Worm (Caenorhabditis elegans) whole organism, L3 larva: ENCODE results near the gene cla-1.

Experiments used
- R02D3.7 ChIP-seq: fragments of 150-350 bp; optimal IDR thresholded peaks from 2 replicates; lab custom pipeline; 2014; ENCODE audit warnings: missing biosample characterization, missing genetic modification characterization
- aly-2 ChIP-seq: fragments of 150-350 bp; optimal IDR thresholded peaks from 2 replicates; lab custom pipeline; 2014; ENCODE audit warnings: missing biosample characterization, missing genetic modification characterization
- ama-1 ChIP-seq: fragments of 150-350 bp; optimal IDR thresholded peaks from 2 replicates; lab custom pipeline; 2018
- ceh-82 ChIP-seq: fragments of 150-350 bp; optimal IDR thresholded peaks from 2 replicates; lab custom pipeline; 2014; ENCODE audit warnings: missing biosample characterization, missing genetic modification characterization
- ceh-9 ChIP-seq: sonication (generic microtip); optimal IDR thresholded peaks from 2 replicates; lab custom pipeline; 2018; ENCODE audit warnings: missing biosample characterization, missing genetic modification characterization
- egl-27 ChIP-seq: sonication (generic microtip); optimal IDR thresholded peaks from 4 replicates; lab custom pipeline; 2017; ENCODE audit warnings: missing biosample characterization, missing genetic modification reagents, missing genetic modification characterization
- egl-5 ChIP-seq: fragments of 150-350 bp; optimal IDR thresholded peaks from 2 replicates; lab custom pipeline; 2017; ENCODE audit warnings: missing biosample characterization, missing genetic modification reagents, missing genetic modification characterization, inconsistent platforms
- elt-1 ChIP-seq: fragments of 150-350 bp; optimal IDR thresholded peaks from 2 replicates; lab custom pipeline; 2014; ENCODE audit warnings: missing biosample characterization, missing genetic modification characterization
- elt-2 ChIP-seq: sonication (generic microtip); optimal IDR thresholded peaks from 2 replicates; lab custom pipeline; 2016; ENCODE audit warnings: missing genetic modification reagents, mild to moderate bottlenecking, missing genetic modification characterization, missing compliant biosample characterization
- elt-3 ChIP-seq, 3 experiments: fragments of 150-350 bp in 1 of 3; sonication (generic microtip) in 2 of 3; optimal IDR thresholded peaks; 2 replicates in 2 of 3; 4 replicates in 1 of 3; lab custom pipeline; 2014 to 2017; ENCODE audit warnings: missing biosample characterization in 3 of 3, missing genetic modification characterization in 3 of 3
- fkh-10 ChIP-seq: sonication (generic microtip); optimal IDR thresholded peaks from 2 replicates; lab custom pipeline; 2017; ENCODE audit warnings: missing biosample characterization, missing genetic modification reagents, missing genetic modification characterization
- fkh-2 ChIP-seq: fragments of 150-350 bp; optimal IDR thresholded peaks from 2 replicates; lab custom pipeline; 2014; ENCODE audit warnings: missing biosample characterization, missing genetic modification reagents, missing genetic modification characterization
- hmg-11 ChIP-seq: sonication (generic microtip); optimal IDR thresholded peaks from 2 replicates; lab custom pipeline; 2016; ENCODE audit warnings: missing genetic modification characterization, missing compliant biosample characterization
- jun-1 ChIP-seq: fragments of 150-350 bp; optimal IDR thresholded peaks from 2 replicates; lab custom pipeline; 2014; ENCODE audit warnings: missing biosample characterization, missing genetic modification reagents, missing genetic modification characterization
- lin-15B ChIP-seq: fragments of 150-350 bp; optimal IDR thresholded peaks from 2 replicates; lab custom pipeline; 2014; ENCODE audit warnings: missing biosample characterization, missing genetic modification characterization
- lin-39 ChIP-seq: fragments of 150-350 bp; optimal IDR thresholded peaks from 2 replicates; lab custom pipeline; 2018; ENCODE audit warnings: missing biosample characterization, missing genetic modification reagents, missing genetic modification characterization
- lsy-12 ChIP-seq: sonication (generic microtip); optimal IDR thresholded peaks from 2 replicates; lab custom pipeline; 2016; ENCODE audit warnings: mild to moderate bottlenecking, missing genetic modification characterization, missing compliant biosample characterization
- mdl-1 ChIP-seq: fragments of 150-350 bp; optimal IDR thresholded peaks from 2 replicates; lab custom pipeline; 2014; ENCODE audit warnings: missing biosample characterization, missing genetic modification characterization
- nfya-1 ChIP-seq: sonication (generic microtip); optimal IDR thresholded peaks from 2 replicates; lab custom pipeline; 2017; ENCODE audit warnings: missing genetic modification characterization, mild to moderate bottlenecking, missing compliant biosample characterization, antibody characterized with exemption, moderate library complexity; ENCODE audit not compliant: insufficient read depth
- nhr-11 ChIP-seq: fragments of 150-350 bp; optimal IDR thresholded peaks from 2 replicates; lab custom pipeline; 2014; ENCODE audit warnings: missing biosample characterization, missing genetic modification characterization
- nhr-23 ChIP-seq: fragments of 150-350 bp; optimal IDR thresholded peaks from 2 replicates; lab custom pipeline; 2014; ENCODE audit warnings: missing biosample characterization, missing genetic modification reagents, missing genetic modification characterization
- nhr-237 ChIP-seq: fragments of 150-350 bp; optimal IDR thresholded peaks from 2 replicates; lab custom pipeline; 2014; ENCODE audit warnings: missing biosample characterization, missing genetic modification characterization
- nhr-28 ChIP-seq: fragments of 150-350 bp; optimal IDR thresholded peaks from 2 replicates; lab custom pipeline; 2014; ENCODE audit warnings: missing biosample characterization, missing genetic modification characterization
- nhr-43 ChIP-seq: sonication (generic microtip); optimal IDR thresholded peaks from 2 replicates; lab custom pipeline; 2016; ENCODE audit warnings: mild to moderate bottlenecking, missing genetic modification characterization, missing compliant biosample characterization; ENCODE audit not compliant: poor library complexity, severe bottlenecking
- nhr-67 ChIP-seq: fragments of 150-350 bp; optimal IDR thresholded peaks from 2 replicates; lab custom pipeline; 2014; ENCODE audit warnings: missing biosample characterization, missing genetic modification characterization
- nhr-77 ChIP-seq: fragments of 150-350 bp; optimal IDR thresholded peaks from 2 replicates; lab custom pipeline; 2014; ENCODE audit warnings: missing biosample characterization, missing genetic modification characterization
- pha-4 ChIP-seq: fragments of 150-350 bp; optimal IDR thresholded peaks from 2 replicates; lab custom pipeline; 2014; ENCODE audit warnings: missing biosample characterization, missing genetic modification reagents, missing genetic modification characterization
- pqm-1 ChIP-seq: fragments of 150-350 bp; optimal IDR thresholded peaks from 2 replicates; lab custom pipeline; 2017; ENCODE audit warnings: missing biosample characterization, missing genetic modification characterization, inconsistent platforms
- sea-2 ChIP-seq: fragments of 150-350 bp; sonication (generic microtip); optimal IDR thresholded peaks from 4 replicates; lab custom pipeline; 2014; ENCODE audit warnings: missing biosample characterization, missing genetic modification reagents, missing genetic modification characterization
- skn-1 ChIP-seq: fragments of 150-350 bp; optimal IDR thresholded peaks from 2 replicates; lab custom pipeline; 2014; ENCODE audit warnings: missing biosample characterization, missing genetic modification characterization
- tbx-2 ChIP-seq: sonication (generic microtip); optimal IDR thresholded peaks from 2 replicates; lab custom pipeline; 2016; ENCODE audit warnings: mild to moderate bottlenecking, missing genetic modification characterization, missing compliant biosample characterization
- unc-62 ChIP-seq: fragments of 150-350 bp; sonication (generic microtip); optimal IDR thresholded peaks from 4 replicates; lab custom pipeline; 2014; ENCODE audit warnings: missing biosample characterization, missing genetic modification reagents, missing genetic modification characterization
- zag-1 ChIP-seq: fragments of 150-350 bp; optimal IDR thresholded peaks from 2 replicates; lab custom pipeline; 2014; ENCODE audit warnings: missing biosample characterization, missing genetic modification characterization
- ztf-11 ChIP-seq: fragments of 150-350 bp; optimal IDR thresholded peaks from 2 replicates; lab custom pipeline; 2014; ENCODE audit warnings: missing biosample characterization, missing genetic modification characterization
- ztf-4 ChIP-seq: fragments of 150-350 bp; optimal IDR thresholded peaks from 2 replicates; lab custom pipeline; 2014; ENCODE audit warnings: missing biosample characterization, missing genetic modification characterization

The cla-1 gene

DNA sequence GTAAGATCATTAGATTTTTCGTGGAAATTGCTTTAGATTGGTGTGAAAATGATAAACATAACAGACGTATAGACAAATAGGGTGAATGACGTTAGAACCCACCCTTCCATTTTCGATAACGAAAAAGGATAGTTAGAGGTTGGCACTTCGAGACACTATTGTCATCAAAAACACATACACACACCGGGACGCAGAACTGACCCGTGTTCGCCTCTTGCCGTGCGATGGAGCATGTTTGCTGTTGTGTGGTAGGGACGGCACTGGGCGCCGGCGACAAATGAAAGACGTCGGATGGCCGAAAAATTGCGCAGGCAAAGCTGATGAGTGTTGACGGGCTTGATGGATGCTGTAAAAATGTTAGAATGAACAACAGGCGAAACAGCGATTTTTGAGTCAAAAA is 38.9 kb upstream of the cla-1 start:
- peak; percentile 70 for TF ChIP-seq elt-2 (tag; lab: Kevin White, UChicago)
- TF ChIP-seq nfya-1 (tag; lab: Kevin White, UChicago) = peak; percentile 57
- peak; percentile 54 for TF ChIP-seq lin-39 (tag; lab: Kevin White, UChicago)
- TF ChIP-seq egl-27 (tag; lab: Kevin White, UChicago) = peak; percentile 47
- peak; percentile 27 for TF ChIP-seq nhr-23 (tag; lab: Kevin White, UChicago)
- TF ChIP-seq pqm-1 (tag; lab: Kevin White, UChicago) = peak; percentile 68
- no peak for TF ChIP-seq elt-1
- no peak for TF ChIP-seq sea-2 (GFP tag; lab: Kevin White, UChicago)
- peak; percentile 66 for TF ChIP-seq lin-15B (tag; lab: Kevin White, UChicago)
- peak; percentile 54 for TF ChIP-seq pha-4 (tag; lab: Kevin White, UChicago)
- no peak for TF ChIP-seq zag-1 (tag; lab: Kevin White, UChicago)
- no peak for TF ChIP-seq fkh-2 (tag; lab: Kevin White, UChicago)
- TF ChIP-seq nhr-43 (tag; lab: Kevin White, UChicago) = no peak
- no peak for TF ChIP-seq ztf-4 (tag; lab: Kevin White, UChicago)
- no peak for TF ChIP-seq R02D3.7 (tag; lab: Kevin White, UChicago)
- TF ChIP-seq nhr-28 (tag; lab: Kevin White, UChicago) = no peak
- TF ChIP-seq mdl-1 = no peak
- peak; percentile 71 for TF ChIP-seq skn-1 (tag; lab: Kevin White, UChicago)
- TF ChIP-seq tbx-2 (tag; lab: Kevin White, UChicago) = no peak

DNA sequence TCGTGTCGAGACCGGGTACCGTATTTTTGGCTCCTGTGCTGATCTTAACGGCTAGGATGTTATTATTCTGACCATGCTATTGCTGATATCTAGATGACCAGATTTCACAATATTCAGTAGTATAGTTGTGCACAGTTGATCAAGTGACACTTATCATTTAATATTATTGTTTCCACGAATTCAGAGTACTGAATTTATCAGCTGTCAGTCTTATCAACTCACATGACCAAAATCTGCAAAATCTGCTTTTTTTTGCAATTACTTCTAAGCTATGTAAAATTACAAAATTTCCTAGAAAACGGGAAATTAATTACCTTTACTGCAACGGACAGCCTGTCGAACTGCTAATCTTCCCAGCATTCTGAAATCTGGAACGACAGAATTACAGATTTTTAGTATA is 38.3 kb upstream of the cla-1 start, which contains the start of gene pam-1:
TSS of gene pam-1 (minus strand) at position 368 of the 400 bp plus-strand sequence.
- TF ChIP-seq mdl-1 (no peak), pqm-1 (tag; lab: Kevin White, UChicago) (peak; percentile 45)

DNA sequence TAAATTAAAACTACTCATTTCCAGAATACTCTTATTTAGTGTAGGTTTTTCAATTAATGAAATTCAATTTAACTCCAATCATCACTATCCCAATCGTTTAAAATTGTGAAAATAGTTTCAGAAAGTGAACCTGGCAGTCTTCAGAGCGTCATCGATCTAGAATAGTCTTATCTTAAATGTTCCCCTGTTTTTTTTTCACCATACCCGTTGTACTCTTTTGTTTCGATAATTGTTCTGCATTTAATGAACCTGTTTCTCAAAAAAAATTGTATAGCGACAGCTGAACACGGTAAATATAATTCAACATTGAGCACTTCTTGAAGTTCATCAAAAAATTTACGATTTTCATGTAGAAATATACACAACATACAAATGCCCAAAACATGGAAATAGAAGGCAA is 37.5 kb upstream of the cla-1 start:
- TF ChIP-seq jun-1 (no peak), mdl-1 (no peak), nhr-43 (tag; lab: Kevin White, UChicago) (peak; percentile 38), ceh-9 (tag; lab: Kevin White, UChicago) (no peak), tbx-2 (tag; lab: Kevin White, UChicago) (no peak), nhr-11 (tag; lab: Kevin White, UChicago) (no peak), nhr-77 (no peak), ceh-82 (tag; lab: Kevin White, UChicago) (no peak), elt-2 (tag; lab: Kevin White, UChicago) (peak; percentile 9)

DNA sequence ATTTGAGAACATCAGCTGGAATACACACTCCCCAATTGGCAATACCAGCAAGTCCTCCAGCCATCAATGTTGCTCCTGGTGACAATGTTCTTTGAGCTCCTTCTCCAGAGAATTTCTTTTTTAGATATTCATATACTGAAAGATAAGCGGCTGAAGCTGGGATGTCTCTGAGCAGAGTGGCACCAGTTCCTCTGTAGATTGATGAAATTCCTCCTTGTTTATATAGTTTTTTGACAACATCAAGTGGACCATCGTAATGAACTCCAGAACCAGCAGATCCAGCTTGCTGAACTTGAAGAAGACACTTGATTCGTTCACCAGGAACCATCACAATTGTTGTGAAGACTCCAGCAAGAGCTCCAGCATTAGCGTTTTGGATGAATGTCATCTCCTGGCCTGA is 36.6 kb upstream of the cla-1 start:
- TF ChIP-seq nhr-237 (tag; lab: Kevin White, UChicago) (no peak), jun-1 (no peak), egl-27 (tag; lab: Kevin White, UChicago) (no peak), lin-15B (tag; lab: Kevin White, UChicago) (no peak), hmg-11 (tag; lab: Kevin White, UChicago) (no peak), fkh-10 (no peak), egl-5 (no peak), R02D3.7 (tag; lab: Kevin White, UChicago) (no peak), mdl-1 (no peak), ama-1 (no peak), pqm-1 (tag; lab: Kevin White, UChicago) (no peak), nhr-77 (no peak), lsy-12 (tag; lab: Kevin White, UChicago) (no peak), tbx-2 (tag; lab: Kevin White, UChicago) (no peak), elt-1 (no peak), aly-2 (tag; lab: Kevin White, UChicago) (no peak), elt-3 (tag; optimal IDR thresholded peaks at IDR 0.05; lab: Kevin White, UChicago) (no peak), ztf-11 (tag; lab: Kevin White, UChicago) (no peak), nhr-67 (tag; lab: Kevin White, UChicago) (no peak), unc-62 (GFP tag; lab: Kevin White, UChicago) (no peak)
